Fruit fly (Drosophila melanogaster): ENCODE results near the gene Saysd1.

Saysd1 gene

DNA sequence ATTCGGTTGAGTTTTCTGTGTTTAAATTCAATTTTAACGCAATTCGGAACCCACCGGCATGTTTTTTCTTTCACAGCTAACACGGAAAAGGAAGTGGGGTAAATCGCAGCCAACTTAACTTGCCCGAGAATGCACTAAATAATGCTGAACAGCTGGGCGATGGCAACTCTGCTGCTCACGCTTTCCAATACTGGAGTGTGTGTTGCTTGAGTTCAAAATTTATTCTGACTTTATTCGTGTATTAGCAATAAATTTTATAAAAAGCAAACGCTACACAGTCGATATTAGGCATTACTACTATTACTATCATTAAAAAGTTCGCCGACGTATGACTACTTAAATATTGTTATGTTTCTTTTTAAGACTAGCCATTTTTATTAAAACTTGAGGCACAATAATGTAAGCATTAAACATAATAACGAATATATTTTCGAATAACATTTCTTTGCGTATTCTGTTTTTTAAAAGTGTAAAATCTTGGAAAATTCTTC is 32.4 kb upstream of the Saysd1 start, which contains the start of the genes RpS27 and Nup37 (continued):
- TF ChIP-seq btn (GFP tag; optimal IDR thresholded peaks at IDR 0.05) (peak; percentile 97), p53 (GFP tag; optimal IDR thresholded peaks at IDR 0.05) (peak; percentile 98), CG9876 (GFP tag; optimal IDR thresholded peaks at IDR 0.05) (peak; percentile 99), CG34224 (GFP tag; IDR thresholded peaks at IDR 0.05; ENCODE audit: partially characterized antibody) (no peak), CG10267 (tag; optimal IDR thresholded peaks at IDR 0.05) (peak; percentile 99), CG14860 (GFP tag; IDR thresholded peaks at IDR 0.05; ENCODE audit: partially characterized antibody) (no peak), pb (GFP tag; optimal IDR thresholded peaks at IDR 0.05) (peak; percentile 99), CG17829 (tag; optimal IDR thresholded peaks at IDR 0.05) (peak; percentile 94), CG15479 (GFP tag; optimal IDR thresholded peaks at IDR 0.05) (peak; percentile 75), salm (tag; optimal IDR thresholded peaks at IDR 0.05) (peak; percentile 90), ac (GFP tag; optimal IDR thresholded peaks at IDR 0.05) (peak; percentile 99), CG4360 (GFP tag; IDR thresholded peaks at IDR 0.05) (peak; percentile 67), Med (GFP tag) (peak; percentile 100), TFAM (GFP tag; optimal IDR thresholded peaks at IDR 0.05) (peak; percentile 93), dpn (GFP tag; optimal IDR thresholded peaks at IDR 0.05) (peak; percentile 95 to 99), CG6791 (GFP tag; IDR thresholded peaks at IDR 0.05; ENCODE audit: partially characterized antibody) (peak; percentile 32; the same call in 1 of the 3 replicates), CG11723 (GFP tag; optimal IDR thresholded peaks at IDR 0.05) (peak; percentile 99), CkIIα-i1 (GFP tag; IDR thresholded peaks at IDR 0.05) (peak; percentile 87; the same call in 1 of the 2 replicates), HmgD (GFP tag; optimal IDR thresholded peaks at IDR 0.05) (peak; percentile 99), lab (GFP tag; optimal IDR thresholded peaks at IDR 0.05) (peak; percentile 99), BtbVII (GFP tag; optimal IDR thresholded peaks at IDR 0.05) (peak; percentile 99), Ada2b (GFP tag; IDR thresholded peaks at IDR 0.05) (peak; percentile 87), Lim3 (GFP tag; IDR thresholded peaks at IDR 0.05) (peak; percentile 68; the same call in 1 of the 2 replicates), CG6765 (GFP tag; optimal IDR thresholded peaks at IDR 0.05) (peak; percentile 100), CG7357 (GFP tag; IDR thresholded peaks at IDR 0.05) (peak; percentile 73), oc (tag; optimal IDR thresholded peaks at IDR 0.05) (peak; percentile 92), sqz (GFP tag; optimal IDR thresholded peaks at IDR 0.05) (peak; percentile 98), gce (GFP tag; IDR thresholded peaks at IDR 0.05) (peak; percentile 98), gsb-n (tag; optimal IDR thresholded peaks at IDR 0.05) (peak; percentile 95), CG31441 (GFP tag; IDR thresholded peaks at IDR 0.05) (peak; percentile 98), Neu2 (GFP tag; optimal IDR thresholded peaks at IDR 0.05; ENCODE audit: borderline replicate concordance) (peak; percentile 93), Doc2 (GFP tag; IDR thresholded peaks at IDR 0.05) (peak; percentile 94), ham (GFP tag; IDR thresholded peaks at IDR 0.05) (peak; percentile 94), CG10959 (GFP tag; IDR thresholded peaks at IDR 0.05) (peak; percentile 95), NFAT (GFP tag; IDR thresholded peaks at IDR 0.05) (peak; percentile 99), CG15011 (GFP tag; optimal IDR thresholded peaks at IDR 0.05) (peak; percentile 99), NC2α (GFP tag; optimal IDR thresholded peaks at IDR 0.05) (peak; percentile 98), Dll (GFP tag; IDR thresholded peaks at IDR 0.05; ENCODE audit: partially characterized antibody) (no peak), cato (GFP tag; optimal IDR thresholded peaks at IDR 0.05; ENCODE audit: borderline replicate concordance) (peak; percentile 96), CG16813 (GFP tag; IDR thresholded peaks at IDR 0.05; ENCODE audit: partially characterized antibody) (peak; percentile 48; the same call in 2 of the 3 replicates), luna (GFP tag; optimal IDR thresholded peaks at IDR 0.05) (peak; percentile 98), mld (GFP tag; IDR thresholded peaks at IDR 0.05; ENCODE audit: partially characterized antibody) (no peak), nerfin-2 (GFP tag; IDR thresholded peaks at IDR 0.05; ENCODE audit: partially characterized antibody) (no peak), CG14050 (GFP tag; IDR thresholded peaks at IDR 0.05) (peak; percentile 93), corto (GFP tag; optimal IDR thresholded peaks at IDR 0.05) (peak; percentile 71), repo (GFP tag; optimal IDR thresholded peaks at IDR 0.05) (peak; percentile 98), Dbx (GFP tag; IDR thresholded peaks at IDR 0.05) (peak; percentile 99), Elba2 (GFP tag; optimal IDR thresholded peaks at IDR 0.05) (peak; percentile 72), CG13123 (GFP tag; optimal IDR thresholded peaks at IDR 0.05) (peak; percentile 100), crol (GFP tag; IDR thresholded peaks at IDR 0.05) (peak; percentile 78; the same call in 1 of the 2 replicates)

Data from whole organism, embryonic.